Worm (Caenorhabditis elegans): ENCODE data around the gene ZK662.5.

ce11 chrX:15741852-15742251, 20.4 kb downstream of the ZK662.5 start:
- TF ChIP-seq mep-1 (tag; optimal IDR thresholded peaks at IDR 0.05): peak; percentile 84
- no peak for TF ChIP-seq lin-13 (GFP tag; optimal IDR thresholded peaks at IDR 0.05)
- no peak for TF ChIP-seq saeg-2 (GFP tag; IDR thresholded peaks at IDR 0.05)
- no peak for TF ChIP-seq R02D3.7 (tag; optimal IDR thresholded peaks at IDR 0.05)
- no peak for TF ChIP-seq ceh-82 (tag; optimal IDR thresholded peaks at IDR 0.05)
- TF ChIP-seq nhr-28 (tag; optimal IDR thresholded peaks at IDR 0.05): peak; percentile 39
- TF ChIP-seq ceh-28 (tag; optimal IDR thresholded peaks at IDR 0.05): no peak
- no peak for TF ChIP-seq skn-1 (tag; optimal IDR thresholded peaks at IDR 0.05)
- peak; percentile 92 for TF ChIP-seq arid-1 (GFP tag; conservative IDR thresholded peaks at IDR 0.05)
